Worm (Caenorhabditis elegans): Measurements from ENCODE around the gene C41G11.1.

ce11 chrX:5707809-5708208 lies 12.2 kb downstream of the C41G11.1 start:
- TF ChIP-seq cog-1 (tag; optimal IDR thresholded peaks at IDR 0.05) (peak; percentile 77), ztf-29 (GFP tag; IDR thresholded peaks at IDR 0.05) (peak; percentile 92), klf-2 (GFP tag; conservative IDR thresholded peaks at IDR 0.05) (peak; percentile 92), tab-1 (GFP tag; IDR thresholded peaks at IDR 0.05) (peak; percentile 98), flt-1 (GFP tag; IDR thresholded peaks at IDR 0.05) (peak; percentile 99)
